Fruit fly (Drosophila melanogaster) Kc167 (cell line): ENCODE measurements around the gene Sec71.

ENCODE experiments used
- Myc ChIP-seq: fragments of >200 bp; optimal IDR thresholded peaks from 2 replicates; lab custom pipeline; 2017; ENCODE audit warnings: missing external identifiers
- Sin3A ChIP-seq: fragments of >200 bp; optimal IDR thresholded peaks from 2 replicates; lab custom pipeline; 2018; ENCODE audit warnings: missing external identifiers
- h ChIP-seq: fragments of >200 bp; optimal IDR thresholded peaks from 3 replicates; lab custom pipeline; 2018; ENCODE audit warnings: missing external identifiers
- insv ChIP-seq: fragments of >200 bp; optimal IDR thresholded peaks from 3 replicates; lab custom pipeline; 2018; ENCODE audit warnings: missing external identifiers
- psq ChIP-seq: fragments of >200 bp; optimal IDR thresholded peaks from 2 replicates; lab custom pipeline; 2017; ENCODE audit warnings: missing external identifiers
- ttk ChIP-seq: sonication (Bioruptor generic); optimal IDR thresholded peaks from 2 replicates; lab custom pipeline; 2017; ENCODE audit warnings: missing external identifiers

dm6 chr2L:13763144-13763543 is 30.2 kb upstream of the Sec71 start:
- TF ChIP-seq h (lab: Kevin White, UChicago) = no peak
- TF ChIP-seq Myc (lab: Kevin White, UChicago) = no peak
- TF ChIP-seq insv = no peak
- no peak for TF ChIP-seq Sin3A
- no peak for TF ChIP-seq psq
- no peak for TF ChIP-seq ttk (lab: Kevin White, UChicago)
